Worm (Caenorhabditis elegans) whole organism, L3 larva: ENCODE data around the gene nhr-228.

ENCODE experiments used
- aly-2 ChIP-seq: fragments of 150-350 bp; optimal IDR thresholded peaks from 2 replicates; lab custom pipeline; 2014; ENCODE audit warnings: missing biosample characterization, missing genetic modification characterization
- ama-1 ChIP-seq: fragments of 150-350 bp; optimal IDR thresholded peaks from 2 replicates; lab custom pipeline; 2018

DNA sequence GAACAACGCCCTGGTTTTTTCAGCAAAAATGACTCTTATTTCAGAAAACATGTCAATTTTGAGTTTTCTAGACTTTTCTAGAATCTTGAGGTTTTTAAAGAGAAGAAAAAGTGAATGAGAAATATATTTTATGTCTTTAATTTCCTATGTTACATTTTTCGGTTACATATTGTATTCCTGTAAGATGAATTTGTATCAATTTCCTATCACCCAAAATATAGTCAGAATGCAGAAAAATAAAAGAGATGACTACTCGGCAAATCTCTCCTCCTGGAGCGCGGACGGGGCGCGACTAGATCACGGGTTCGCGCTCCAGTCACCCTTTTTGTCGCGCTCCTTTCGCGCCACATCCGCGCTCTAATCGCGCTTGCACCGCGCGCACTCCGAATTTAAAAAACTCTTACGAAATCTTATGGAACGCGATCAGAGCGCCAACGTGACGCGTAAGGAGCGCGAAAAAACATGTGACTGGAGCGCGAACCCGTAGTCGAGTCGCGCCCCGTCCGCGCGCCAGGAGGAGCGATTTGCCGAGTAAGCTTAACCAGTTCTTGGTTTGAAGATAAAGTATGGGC is 26.9 kb upstream of the nhr-228 start, which contains the start of gene str-253:
- no peak for TF ChIP-seq ama-1
- TF ChIP-seq aly-2 (tag; lab: Kevin White, UChicago) = no peak
